Fruit fly (Drosophila melanogaster): ENCODE measurements around the gene ERp44.

The ERp44 gene

DNA sequence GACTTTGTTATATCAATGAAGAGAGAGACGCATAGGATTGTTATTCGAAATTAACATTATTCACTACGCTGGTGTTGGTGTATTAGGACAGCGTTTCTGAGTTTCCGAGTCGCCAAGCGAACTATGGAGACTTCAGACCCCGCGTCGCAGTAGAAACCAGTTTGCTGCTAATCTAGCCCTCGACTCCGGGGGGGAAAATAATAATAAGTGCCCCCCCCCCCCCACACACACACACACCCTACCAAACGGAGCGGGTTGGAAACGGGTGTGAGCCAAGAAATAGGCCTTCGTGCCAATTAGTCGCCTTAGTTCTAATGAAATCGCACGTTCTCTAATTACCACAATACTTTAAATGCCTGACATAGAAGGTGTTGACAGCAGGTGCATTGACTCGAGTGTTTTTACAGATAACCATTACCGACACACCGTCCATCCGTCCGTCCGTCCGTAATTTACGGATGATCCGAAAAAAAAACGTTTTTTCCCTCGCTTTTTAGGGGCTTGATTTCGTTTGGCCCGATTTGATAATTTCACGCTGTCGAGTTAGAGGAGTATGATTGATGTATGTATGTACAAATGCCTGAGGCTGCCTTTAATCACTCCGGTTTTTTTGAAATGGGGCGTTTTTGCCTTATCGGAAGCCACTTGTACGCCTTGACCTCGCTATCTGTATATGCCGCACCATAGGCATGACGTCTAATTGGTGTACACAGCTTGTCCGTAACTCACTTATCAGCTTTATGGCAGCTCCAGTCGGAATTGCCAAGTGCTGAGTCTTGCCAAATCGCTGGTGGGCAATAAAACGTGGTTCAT lies 15.6 kb downstream of the ERp44 start:
- TF ChIP-seq tj (GFP tag; optimal IDR thresholded peaks at IDR 0.05) (peak; percentile 34), CG11617 (GFP tag; optimal IDR thresholded peaks at IDR 0.05) (no peak), cic (GFP tag; optimal IDR thresholded peaks at IDR 0.05) (no peak), kay (GFP tag; ENCODE audit: borderline replicate concordance) (peak; percentile 7), Mnt (GFP tag; optimal IDR thresholded peaks at IDR 0.05) (peak; percentile 61), ovo (GFP tag; optimal IDR thresholded peaks at IDR 0.05) (peak; percentile 25)

DNA sequence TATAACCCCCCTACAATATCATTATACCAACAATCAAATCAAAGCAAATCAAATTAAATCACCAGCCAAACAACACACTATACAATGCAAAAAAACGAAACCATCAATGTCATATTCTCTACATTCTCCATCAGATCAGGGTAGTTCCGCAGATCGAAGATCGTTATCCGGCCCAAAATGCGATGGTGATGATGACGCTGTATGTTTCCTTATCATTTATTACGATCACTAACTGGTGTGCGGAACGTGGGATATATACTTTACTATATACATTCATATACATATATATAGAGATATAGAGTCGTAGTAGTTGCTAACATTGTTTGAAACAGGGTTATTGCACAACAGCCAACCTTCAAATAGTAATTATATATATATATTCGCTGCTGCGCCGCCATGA lies 16.2 kb downstream of the ERp44 start:
- TF ChIP-seq cic (GFP tag; optimal IDR thresholded peaks at IDR 0.05) (no peak), CG5204 (GFP tag; optimal IDR thresholded peaks at IDR 0.05) (no peak), CG7101 (tag; optimal IDR thresholded peaks at IDR 0.05) (no peak), kay (GFP tag; ENCODE audit: borderline replicate concordance) (peak; percentile 63), tj (GFP tag; optimal IDR thresholded peaks at IDR 0.05) (no peak), ovo (GFP tag; optimal IDR thresholded peaks at IDR 0.05) (no peak), Clk (GFP tag; optimal IDR thresholded peaks at IDR 0.05) (no peak)

DNA sequence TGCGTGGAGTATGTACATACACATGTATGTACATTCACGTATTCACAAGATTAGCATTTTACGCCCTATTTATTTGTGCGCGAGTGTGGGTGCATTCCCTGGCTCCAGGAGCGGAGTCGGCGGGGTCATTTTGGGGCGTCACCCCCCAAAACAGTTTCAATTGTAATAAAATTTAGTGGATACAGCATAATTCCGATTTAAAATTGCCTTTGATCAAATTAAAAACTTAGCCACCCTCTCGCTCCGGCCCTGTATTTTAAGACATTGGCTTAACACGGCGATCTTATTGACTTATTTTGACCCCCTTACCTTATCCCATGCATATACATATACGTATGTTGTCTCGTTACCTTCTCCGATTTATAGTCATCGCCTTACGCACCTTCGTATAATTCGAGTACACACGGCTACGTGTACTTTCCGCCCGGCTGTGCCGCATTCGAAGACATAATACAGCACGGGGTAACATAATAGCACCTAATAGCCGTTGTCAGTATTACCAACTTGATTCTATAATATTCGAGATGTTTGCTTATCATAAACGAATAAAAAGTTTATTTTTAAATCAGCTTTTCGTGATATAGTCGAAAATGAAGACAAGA lies 18.1 kb downstream of the ERp44 start:
- TF ChIP-seq kay (GFP tag; ENCODE audit: borderline replicate concordance), result peak; percentile 45
- TF ChIP-seq Mnt (GFP tag; optimal IDR thresholded peaks at IDR 0.05), result no peak
- peak; percentile 32 for TF ChIP-seq bab1 (GFP tag; optimal IDR thresholded peaks at IDR 0.05)
- peak; percentile 58 for TF ChIP-seq pad (GFP tag; optimal IDR thresholded peaks at IDR 0.05)
- TF ChIP-seq CG33017 (tag; optimal IDR thresholded peaks at IDR 0.05), result peak; percentile 63
- TF ChIP-seq toe (GFP tag; optimal IDR thresholded peaks at IDR 0.05), result peak; percentile 74
- TF ChIP-seq CG5204 (GFP tag; optimal IDR thresholded peaks at IDR 0.05), result peak; percentile 12
- TF ChIP-seq ovo (GFP tag; optimal IDR thresholded peaks at IDR 0.05), result no peak
- TF ChIP-seq Clk (GFP tag; optimal IDR thresholded peaks at IDR 0.05), result no peak
- TF ChIP-seq CG12768 (GFP tag; optimal IDR thresholded peaks at IDR 0.05), result peak; percentile 81
- TF ChIP-seq cnc (optimal IDR thresholded peaks at IDR 0.05), result no peak
- no peak for TF ChIP-seq Hr96 (GFP tag; optimal IDR thresholded peaks at IDR 0.05)
- TF ChIP-seq Crg-1 (GFP tag; optimal IDR thresholded peaks at IDR 0.05), result peak; percentile 50
- peak; percentile 49 for TF ChIP-seq CG7045 (GFP tag; optimal IDR thresholded peaks at IDR 0.05)
- TF ChIP-seq CG1620 (GFP tag; optimal IDR thresholded peaks at IDR 0.05), result peak; percentile 11
- TF ChIP-seq cic (GFP tag; optimal IDR thresholded peaks at IDR 0.05), result no peak
- no peak for TF ChIP-seq CG11617 (GFP tag; optimal IDR thresholded peaks at IDR 0.05)
- peak; percentile 67 for TF ChIP-seq CG14711 (tag; optimal IDR thresholded peaks at IDR 0.05)
- no peak for TF ChIP-seq tj (GFP tag; optimal IDR thresholded peaks at IDR 0.05)
- peak; percentile 83 for TF ChIP-seq CG7101 (tag; optimal IDR thresholded peaks at IDR 0.05)

DNA sequence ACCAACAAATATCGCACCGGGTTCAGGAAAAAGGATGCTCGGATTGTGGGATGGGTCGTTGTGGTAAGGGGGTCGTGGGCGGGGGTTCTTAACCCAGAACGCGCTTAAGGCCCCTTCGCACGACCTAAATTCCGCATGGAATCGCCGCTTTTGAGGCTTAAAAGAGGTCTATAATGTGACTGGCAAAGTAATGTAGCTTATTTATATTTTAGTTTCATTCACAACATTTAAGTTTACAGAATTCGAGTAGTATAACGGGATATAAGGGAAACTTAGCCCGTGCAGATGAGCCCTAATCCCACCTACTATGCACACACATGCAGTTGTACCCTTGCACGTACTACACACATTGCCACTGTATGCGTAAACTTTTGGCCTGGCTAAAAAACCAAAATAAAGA lies 18.7 kb downstream of the ERp44 start:
- TF ChIP-seq bab1 (GFP tag; optimal IDR thresholded peaks at IDR 0.05) (peak; percentile 91), toe (GFP tag; optimal IDR thresholded peaks at IDR 0.05) (peak; percentile 66), CG14711 (tag; optimal IDR thresholded peaks at IDR 0.05) (peak; percentile 74), CG7101 (tag; optimal IDR thresholded peaks at IDR 0.05) (peak; percentile 89), kay (GFP tag; ENCODE audit: borderline replicate concordance) (no peak), Crg-1 (GFP tag; optimal IDR thresholded peaks at IDR 0.05) (peak; percentile 20), Hr96 (GFP tag; optimal IDR thresholded peaks at IDR 0.05) (peak; percentile 81), ovo (GFP tag; optimal IDR thresholded peaks at IDR 0.05) (peak; percentile 61), CG33017 (tag; optimal IDR thresholded peaks at IDR 0.05) (peak; percentile 65), CG12768 (GFP tag; optimal IDR thresholded peaks at IDR 0.05) (peak; percentile 68), cic (GFP tag; optimal IDR thresholded peaks at IDR 0.05) (no peak), CG11617 (GFP tag; optimal IDR thresholded peaks at IDR 0.05) (peak; percentile 80), tj (GFP tag; optimal IDR thresholded peaks at IDR 0.05) (peak; percentile 70), Clk (GFP tag; optimal IDR thresholded peaks at IDR 0.05) (no peak), CG7045 (GFP tag; optimal IDR thresholded peaks at IDR 0.05) (peak; percentile 81), CG5204 (GFP tag; optimal IDR thresholded peaks at IDR 0.05) (peak; percentile 62), cnc (optimal IDR thresholded peaks at IDR 0.05) (no peak), CG1620 (GFP tag; optimal IDR thresholded peaks at IDR 0.05) (peak; percentile 20), Mnt (GFP tag; optimal IDR thresholded peaks at IDR 0.05) (peak; percentile 40), pad (GFP tag; optimal IDR thresholded peaks at IDR 0.05) (peak; percentile 58)

DNA sequence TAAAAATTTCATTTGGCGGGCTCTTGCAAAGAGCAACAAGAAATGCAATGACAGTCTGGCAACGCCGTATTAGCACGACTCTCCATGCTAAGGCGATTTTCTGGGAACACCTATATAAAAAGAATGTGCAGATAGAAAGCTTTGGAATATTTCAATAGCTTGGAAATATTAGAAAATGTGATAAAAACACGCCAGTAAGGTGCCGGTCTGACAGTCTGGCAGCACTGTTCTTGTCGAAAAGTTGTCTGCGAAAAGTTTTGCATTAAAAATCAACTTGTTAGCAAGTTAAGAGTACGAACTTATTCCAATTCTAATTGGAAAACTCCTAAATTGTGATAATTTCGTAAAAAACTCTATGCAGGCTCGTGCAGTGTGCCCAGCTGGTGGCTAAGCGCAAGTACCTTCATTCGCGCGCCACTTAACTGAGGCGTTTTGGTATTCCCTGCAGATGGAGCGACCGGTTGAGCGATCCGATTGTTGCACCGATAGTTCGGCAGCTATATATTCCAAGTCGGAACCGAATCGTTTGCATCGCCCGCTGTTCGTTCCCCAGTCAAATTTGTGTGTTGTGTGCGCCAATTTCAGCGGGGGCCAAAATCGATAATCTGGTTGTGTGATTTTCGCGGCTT lies 19.5 kb downstream of the ERp44 start, which contains the start of gene eas:
Gene eas (plus strand): TSS at position 451 of the 629 bp plus-strand sequence.
- TF ChIP-seq CG14711 (tag; optimal IDR thresholded peaks at IDR 0.05) (no peak), ovo (GFP tag; optimal IDR thresholded peaks at IDR 0.05) (peak; percentile 28), Crg-1 (GFP tag; optimal IDR thresholded peaks at IDR 0.05) (no peak), CG33017 (tag; optimal IDR thresholded peaks at IDR 0.05) (peak; percentile 6), cnc (optimal IDR thresholded peaks at IDR 0.05) (peak in 1 of 2 experiments; percentile 59), CG7101 (tag; optimal IDR thresholded peaks at IDR 0.05) (no peak), bab1 (GFP tag; optimal IDR thresholded peaks at IDR 0.05) (no peak), Hr96 (GFP tag; optimal IDR thresholded peaks at IDR 0.05) (no peak), Mnt (GFP tag; optimal IDR thresholded peaks at IDR 0.05) (peak; percentile 33), CG5204 (GFP tag; optimal IDR thresholded peaks at IDR 0.05) (no peak), CG7045 (GFP tag; optimal IDR thresholded peaks at IDR 0.05) (no peak), pad (GFP tag; optimal IDR thresholded peaks at IDR 0.05) (no peak), cic (GFP tag; optimal IDR thresholded peaks at IDR 0.05) (no peak), toe (GFP tag; optimal IDR thresholded peaks at IDR 0.05) (no peak), CG12768 (GFP tag; optimal IDR thresholded peaks at IDR 0.05) (no peak), kay (GFP tag; ENCODE audit: borderline replicate concordance) (no peak), tj (GFP tag; optimal IDR thresholded peaks at IDR 0.05) (no peak), CG11617 (GFP tag; optimal IDR thresholded peaks at IDR 0.05) (no peak), Clk (GFP tag; optimal IDR thresholded peaks at IDR 0.05) (no peak), CG1620 (GFP tag; optimal IDR thresholded peaks at IDR 0.05) (peak; percentile 30)

All from whole organism, adult.